ENCODE assay signal across 5 fruit fly cellular contexts in genomic region chrX:12672317-12673172, dm6.
TF ChIP-seq lines count a peak whose summit lies in the region.

No protein-coding gene starts in this region.

- no peak for TF ChIP-seq CTCF in whole organism, embryonic (GFP tag; optimal IDR thresholded peaks at IDR 0.05; lab: Kevin White, UChicago)

TF ChIP-seq in whole organism, adult, 20 proteins besides CTCF, POLR2A, EP300 and RAD21:
- TF ChIP-seq CG7045 (GFP tag; optimal IDR thresholded peaks at IDR 0.05; lab: Kevin White, UChicago), result no peak
- TF ChIP-seq Crg-1 (GFP tag; optimal IDR thresholded peaks at IDR 0.05; lab: Kevin White, UChicago), result no peak
- no peak for TF ChIP-seq CG14711 (tag; optimal IDR thresholded peaks at IDR 0.05; lab: Kevin White, UChicago)
- TF ChIP-seq cic (GFP tag; optimal IDR thresholded peaks at IDR 0.05; lab: Kevin White, UChicago), result no peak
- peak; percentile 77 for TF ChIP-seq ovo (GFP tag; optimal IDR thresholded peaks at IDR 0.05; lab: Kevin White, UChicago)
- no peak for TF ChIP-seq toe (GFP tag; optimal IDR thresholded peaks at IDR 0.05; lab: Kevin White, UChicago)
- no peak for TF ChIP-seq Hr96 (GFP tag; optimal IDR thresholded peaks at IDR 0.05; lab: Kevin White, UChicago)
- no peak for TF ChIP-seq CG1620 (GFP tag; optimal IDR thresholded peaks at IDR 0.05; lab: Kevin White, UChicago)
- peak; percentile 82 for TF ChIP-seq kay (GFP tag; lab: Kevin White, UChicago; ENCODE audit: borderline replicate concordance)
- TF ChIP-seq tj (GFP tag; optimal IDR thresholded peaks at IDR 0.05; lab: Kevin White, UChicago), result no peak
- TF ChIP-seq CG7101 (tag; optimal IDR thresholded peaks at IDR 0.05; lab: Kevin White, UChicago), result peak; percentile 55
- no peak for TF ChIP-seq bab1 (GFP tag; optimal IDR thresholded peaks at IDR 0.05; lab: Kevin White, UChicago)
- peak; percentile 24 for TF ChIP-seq CG5204 (GFP tag; optimal IDR thresholded peaks at IDR 0.05; lab: Kevin White, UChicago)
- no peak for TF ChIP-seq Mnt (GFP tag; optimal IDR thresholded peaks at IDR 0.05; lab: Kevin White, UChicago)

TF ChIP-seq in whole organism, embryonic, 481 proteins besides CTCF, POLR2A, EP300 and RAD21 (continues in another document):
- TF ChIP-seq ash1 (GFP tag; optimal IDR thresholded peaks at IDR 0.05; lab: Kevin White, UChicago) (no peak), CG10959 (GFP tag; IDR thresholded peaks at IDR 0.05; lab: Robert Waterston, UW) (no peak), wek (GFP tag; optimal IDR thresholded peaks at IDR 0.05; lab: Kevin White, UChicago) (no peak), z (GFP tag; IDR thresholded peaks at IDR 0.05; lab: Robert Waterston, UW) (no peak), Abd-B (GFP tag; optimal IDR thresholded peaks at IDR 0.05; lab: Kevin White, UChicago) (no peak), ci (GFP tag; IDR thresholded peaks at IDR 0.05; lab: Robert Waterston, UW) (0 out of 3 replicates have a peak, but pooled peaks have one; percentile 22), lmd (GFP tag; IDR thresholded peaks at IDR 0.05; lab: Robert Waterston, UW) (peak; percentile 32; the same call in 1 of the 2 replicates), CG11723 (GFP tag; optimal IDR thresholded peaks at IDR 0.05; lab: Kevin White, UChicago) (no peak), CG2712 (tag; optimal IDR thresholded peaks at IDR 0.05; lab: Kevin White, UChicago) (no peak), dati (GFP tag; IDR thresholded peaks at IDR 0.05; lab: Robert Waterston, UW) (no peak), CG6689 (GFP tag; IDR thresholded peaks at IDR 0.05; lab: Robert Waterston, UW) (no peak), Opbp (GFP tag; IDR thresholded peaks at IDR 0.05; lab: Robert Waterston, UW; ENCODE audit: partially characterized antibody) (no peak), vvl (GFP tag; IDR thresholded peaks at IDR 0.05; lab: Robert Waterston, UW) (no peak; the same call in 1 of the 2 replicates), tup (GFP tag; optimal IDR thresholded peaks at IDR 0.05; lab: Kevin White, UChicago) (no peak), Fer3 (tag; optimal IDR thresholded peaks at IDR 0.05; lab: Kevin White, UChicago) (peak; percentile 2), Dip2 (GFP tag; IDR thresholded peaks at IDR 0.05; lab: Robert Waterston, UW) (no peak), her (GFP tag; optimal IDR thresholded peaks at IDR 0.05; lab: Kevin White, UChicago) (no peak), NFAT (GFP tag; IDR thresholded peaks at IDR 0.05; lab: Robert Waterston, UW) (peak; percentile 51; the same call in 1 of the 2 replicates), Dref (GFP tag; IDR thresholded peaks at IDR 0.05; lab: Robert Waterston, UW) (no peak), Dbx (GFP tag; IDR thresholded peaks at IDR 0.05; lab: Robert Waterston, UW) (0 out of 3 replicates have a peak, but pooled peaks have one; percentile 55)

TF ChIP-seq in whole organism, prepupa, 60 proteins besides CTCF, POLR2A, EP300 and RAD21 (continues in another document):
- TF ChIP-seq CG3919 (GFP tag; optimal IDR thresholded peaks at IDR 0.05; lab: Kevin White, UChicago) (peak; percentile 32), CG10669 (GFP tag; optimal IDR thresholded peaks at IDR 0.05; lab: Kevin White, UChicago) (peak; percentile 44), Lpt (GFP tag; optimal IDR thresholded peaks at IDR 0.05; lab: Kevin White, UChicago) (peak; percentile 37), Eip78C (GFP tag; lab: Kevin White, UChicago) (peak; percentile 76), net (GFP tag; optimal IDR thresholded peaks at IDR 0.05; lab: Kevin White, UChicago) (peak; percentile 26), Hr38 (GFP tag; optimal IDR thresholded peaks at IDR 0.05; lab: Kevin White, UChicago) (no peak), CG3032 (tag; optimal IDR thresholded peaks at IDR 0.05; lab: Kevin White, UChicago) (peak; percentile 27), Hr4 (GFP tag; optimal IDR thresholded peaks at IDR 0.05; lab: Kevin White, UChicago) (peak; percentile 11), CG9139 (GFP tag; optimal IDR thresholded peaks at IDR 0.05; lab: Kevin White, UChicago) (peak; percentile 84), CG4318 (GFP tag; optimal IDR thresholded peaks at IDR 0.05; lab: Kevin White, UChicago) (no peak), CG6163 (GFP tag; IDR thresholded peaks at IDR 0.05; lab: Robert Waterston, UW) (peak; percentile 77), CG8632 (GFP tag; optimal IDR thresholded peaks at IDR 0.05; lab: Kevin White, UChicago) (peak; percentile 29), Ets21C (GFP tag; optimal IDR thresholded peaks at IDR 0.05; lab: Kevin White, UChicago) (no peak), CG6276 (GFP tag; optimal IDR thresholded peaks at IDR 0.05; lab: Kevin White, UChicago) (peak; percentile 31), CG11294 (GFP tag; IDR thresholded peaks at IDR 0.05; lab: Robert Waterston, UW) (no peak), ss (GFP tag; optimal IDR thresholded peaks at IDR 0.05; lab: Kevin White, UChicago) (peak; percentile 91 to 93), CG31627 (GFP tag; optimal IDR thresholded peaks at IDR 0.05; lab: Kevin White, UChicago) (peak; percentile 24), spab (GFP tag; optimal IDR thresholded peaks at IDR 0.05; lab: Kevin White, UChicago) (peak; percentile 68), Smox (GFP tag; optimal IDR thresholded peaks at IDR 0.05; lab: Kevin White, UChicago) (peak; percentile 17), svp (GFP tag; lab: Kevin White, UChicago) (peak; percentile 56), CG11762 (GFP tag; optimal IDR thresholded peaks at IDR 0.05; lab: Kevin White, UChicago; ENCODE audit: insufficient read depth) (no peak)

TF ChIP-seq in whole organism, pupa, 21 proteins besides CTCF, POLR2A, EP300 and RAD21:
- peak; percentile 41 for TF ChIP-seq Pif1B (GFP tag; optimal IDR thresholded peaks at IDR 0.05; lab: Kevin White, UChicago)
- TF ChIP-seq D1 (tag; optimal IDR thresholded peaks at IDR 0.05; lab: Kevin White, UChicago), result no peak
- TF ChIP-seq Ets98B (GFP tag; IDR thresholded peaks at IDR 0.05; lab: Robert Waterston, UW), result peak; percentile 44; the same call in 1 of the 2 replicates
- TF ChIP-seq CG15710 (tag; optimal IDR thresholded peaks at IDR 0.05; lab: Kevin White, UChicago), result peak; percentile 57
- TF ChIP-seq CG10348 (GFP tag; IDR thresholded peaks at IDR 0.05; lab: Robert Waterston, UW), result no peak
- peak; percentile 21; the same call in 2 of the 3 replicates for TF ChIP-seq fd96Ca (GFP tag; IDR thresholded peaks at IDR 0.05; lab: Robert Waterston, UW)
- peak; percentile 55 for TF ChIP-seq CG8159 (tag; optimal IDR thresholded peaks at IDR 0.05; lab: Kevin White, UChicago)
- TF ChIP-seq CG13204 (GFP tag; optimal IDR thresholded peaks at IDR 0.05; lab: Kevin White, UChicago), result peak; percentile 78
- TF ChIP-seq CG34367 (tag; optimal IDR thresholded peaks at IDR 0.05; lab: Kevin White, UChicago), result peak; percentile 59
- TF ChIP-seq CG12605 (GFP tag; IDR thresholded peaks at IDR 0.05; lab: Robert Waterston, UW), result peak; percentile 76
- peak; percentile 52 for TF ChIP-seq CG4496 (GFP tag; IDR thresholded peaks at IDR 0.05; lab: Robert Waterston, UW)
- peak; percentile 76 for TF ChIP-seq EcR (GFP tag; optimal IDR thresholded peaks at IDR 0.05; lab: Kevin White, UChicago)
- no peak for TF ChIP-seq rn (GFP tag; IDR thresholded peaks at IDR 0.05; lab: Robert Waterston, UW)
- TF ChIP-seq CG17806 (tag; optimal IDR thresholded peaks at IDR 0.05; lab: Kevin White, UChicago), result peak; percentile 43
- peak; percentile 51 for TF ChIP-seq Pif1A (GFP tag; optimal IDR thresholded peaks at IDR 0.05; lab: Kevin White, UChicago)
- peak; percentile 83 for TF ChIP-seq gl (tag; optimal IDR thresholded peaks at IDR 0.05; lab: Kevin White, UChicago)
- TF ChIP-seq CG32121 (GFP tag; IDR thresholded peaks at IDR 0.05; lab: Robert Waterston, UW), result peak; percentile 36; the same call in 1 of the 2 replicates
- peak; percentile 12 for TF ChIP-seq CG14655 (GFP tag; optimal IDR thresholded peaks at IDR 0.05; lab: Kevin White, UChicago)
- peak; percentile 14 for TF ChIP-seq CG8301 (tag; optimal IDR thresholded peaks at IDR 0.05; lab: Kevin White, UChicago)
- TF ChIP-seq Snoo (tag; optimal IDR thresholded peaks at IDR 0.05; lab: Kevin White, UChicago), result peak; percentile 4
- TF ChIP-seq CG9948 (tag; optimal IDR thresholded peaks at IDR 0.05; lab: Kevin White, UChicago), result peak; percentile 36

TF ChIP-seq in whole organism, wandering third instar larva, 38 proteins besides CTCF, POLR2A, EP300 and RAD21:
- no peak for TF ChIP-seq Mio (GFP tag; optimal IDR thresholded peaks at IDR 0.05; lab: Kevin White, UChicago)
- peak; percentile 15 for TF ChIP-seq woc (GFP tag; optimal IDR thresholded peaks at IDR 0.05; lab: Kevin White, UChicago)
- no peak for TF ChIP-seq dsf (GFP tag; optimal IDR thresholded peaks at IDR 0.05; lab: Kevin White, UChicago; ENCODE audit: borderline replicate concordance)
- TF ChIP-seq CrebA (GFP tag; optimal IDR thresholded peaks at IDR 0.05; lab: Kevin White, UChicago; ENCODE audit: borderline replicate concordance), result peak; percentile 70
- TF ChIP-seq psq (GFP tag; optimal IDR thresholded peaks at IDR 0.05; lab: Kevin White, UChicago), result peak; percentile 44
- TF ChIP-seq sv (GFP tag; optimal IDR thresholded peaks at IDR 0.05; lab: Kevin White, UChicago), result no peak
- no peak for TF ChIP-seq pan (optimal IDR thresholded peaks at IDR 0.05; lab: Kevin White, UChicago)
- peak in 1 of 2 experiments; percentile 26 for TF ChIP-seq foxo (GFP tag; optimal IDR thresholded peaks at IDR 0.05; lab: Kevin White, UChicago)
- TF ChIP-seq Hr83 (GFP tag; optimal IDR thresholded peaks at IDR 0.05; lab: Kevin White, UChicago; ENCODE audit: poor library complexity, severe bottlenecking), result peak; percentile 7
- peak; percentile 37 for TF ChIP-seq Sp1 (GFP tag; optimal IDR thresholded peaks at IDR 0.05; lab: Kevin White, UChicago)
- TF ChIP-seq dmrt93B (GFP tag; optimal IDR thresholded peaks at IDR 0.05; lab: Kevin White, UChicago), result no peak
- TF ChIP-seq h (GFP tag; optimal IDR thresholded peaks at IDR 0.05; lab: Kevin White, UChicago), result peak; percentile 33
- no peak for TF ChIP-seq Hr78 (GFP tag; optimal IDR thresholded peaks at IDR 0.05; lab: Kevin White, UChicago)
- TF ChIP-seq Vsx2 (GFP tag; optimal IDR thresholded peaks at IDR 0.05; lab: Kevin White, UChicago; ENCODE audit: partially characterized antibody), result no peak
- peak; percentile 45 for TF ChIP-seq fru (GFP tag; optimal IDR thresholded peaks at IDR 0.05; lab: Kevin White, UChicago)
- TF ChIP-seq brk (GFP tag; optimal IDR thresholded peaks at IDR 0.05; lab: Kevin White, UChicago), result peak; percentile 26
- peak; percentile 34 for TF ChIP-seq ey (GFP tag; optimal IDR thresholded peaks at IDR 0.05; lab: Kevin White, UChicago)
- TF ChIP-seq dl (GFP tag; optimal IDR thresholded peaks at IDR 0.05; lab: Kevin White, UChicago; ENCODE audit: insufficient read depth in 1 of 2, partially characterized antibody in 2 of 2), result peak in 1 of 2 experiments; percentile 48
- peak; percentile 10 for TF ChIP-seq Jra (GFP tag; optimal IDR thresholded peaks at IDR 0.05; lab: Kevin White, UChicago)
- peak; percentile 42 for TF ChIP-seq Dif (GFP tag; optimal IDR thresholded peaks at IDR 0.05; lab: Kevin White, UChicago; ENCODE audit: partially characterized antibody)
